Fruit fly (Drosophila melanogaster) whole organism, embryonic: Measurements from ENCODE around the gene CG11168.

Experiments
- Abd-B ChIP-seq: fragments of 200-800 bp; sonication (Bioruptor generic); optimal IDR thresholded peaks from 2 replicates; lab custom pipeline; 2018; ENCODE audit warnings: missing biosample characterization, mild to moderate bottlenecking, missing genetic modification characterization, moderate library complexity
- Ada2b ChIP-seq: fragments of 200-800 bp; sonication (Bioruptor generic); IDR thresholded peaks from 2 replicates; pipeline ENCODE4 v1.3.6; 2022; ENCODE audit warnings: missing biosample characterization, missing genetic modification characterization
- B-H2 ChIP-seq: fragments of 200-800 bp; sonication (Bioruptor generic); optimal IDR thresholded peaks from 2 replicates; lab custom pipeline; 2018; ENCODE audit warnings: missing biosample characterization, mild to moderate bottlenecking, missing genetic modification characterization
- Bgb ChIP-seq: fragments of 200-800 bp; sonication (Bioruptor generic); IDR thresholded peaks from 2 replicates; pipeline ENCODE4 v1.3.6; 2022; ENCODE audit warnings: missing biosample characterization, missing genetic modification characterization; ENCODE audit not compliant: partially characterized antibody
- BtbVII ChIP-seq: fragments of 200-800 bp; sonication (Bioruptor generic); optimal IDR thresholded peaks from 3 replicates; lab custom pipeline; 2017; ENCODE audit warnings: missing biosample characterization, mild to moderate bottlenecking, missing genetic modification characterization
- C15 ChIP-seq: fragments of 200-800 bp; sonication (Bioruptor generic); IDR thresholded peaks from 3 replicates; pipeline ENCODE4 v1.3.6; 2022; ENCODE audit warnings: missing biosample characterization, missing genetic modification characterization
- CG10462 ChIP-seq: fragments of 200-800 bp; sonication (Bioruptor generic); optimal IDR thresholded peaks from 2 replicates; lab custom pipeline; 2016; ENCODE audit warnings: missing biosample characterization, missing genetic modification characterization
- CG10979 ChIP-seq: fragments of 200-800 bp; sonication (Bioruptor generic); optimal IDR thresholded peaks from 2 replicates; lab custom pipeline; 2018; ENCODE audit warnings: missing biosample characterization, mild to moderate bottlenecking, missing genetic modification characterization, moderate library complexity
- CG14050 ChIP-seq: fragments of 200-800 bp; sonication (Bioruptor generic); IDR thresholded peaks from 3 replicates; pipeline ENCODE4 v1.3.6; 2022; ENCODE audit warnings: missing biosample characterization, missing genetic modification characterization
- CG15514 ChIP-seq: fragments of 200-800 bp; sonication (Bioruptor generic); optimal IDR thresholded peaks from 3 replicates; lab custom pipeline; 2017; ENCODE audit warnings: missing biosample characterization, missing genetic modification characterization, mild to moderate bottlenecking, moderate library complexity, missing genetic modification reagents
- CG17328 ChIP-seq: fragments of 200-800 bp; sonication (Bioruptor generic); IDR thresholded peaks from 2 replicates; pipeline ENCODE4 v1.3.6; 2022; ENCODE audit warnings: missing biosample characterization, missing genetic modification characterization
- CG1832 ChIP-seq: fragments of 200-800 bp; sonication (Bioruptor generic); optimal IDR thresholded peaks from 2 replicates; lab custom pipeline; 2017; ENCODE audit warnings: missing biosample characterization, mild to moderate bottlenecking, missing genetic modification characterization, inconsistent platforms
- CG18599 ChIP-seq: fragments of 200-800 bp; sonication (Bioruptor generic); optimal IDR thresholded peaks from 3 replicates; lab custom pipeline; 2017; ENCODE audit warnings: missing biosample characterization, missing genetic modification characterization, mild to moderate bottlenecking, moderate library complexity, missing genetic modification reagents
- CG18619 ChIP-seq: fragments of 200-800 bp; sonication (Bioruptor generic); optimal IDR thresholded peaks from 3 replicates; lab custom pipeline; 2017; ENCODE audit warnings: missing biosample characterization, mild to moderate bottlenecking, missing genetic modification characterization
- CG2129 ChIP-seq: fragments of 200-800 bp; sonication (Bioruptor generic); IDR thresholded peaks from 2 replicates; pipeline ENCODE4 v1.3.6; 2022; ENCODE audit warnings: missing biosample characterization, missing genetic modification characterization; ENCODE audit not compliant: partially characterized antibody
- CG2712 ChIP-seq: fragments of 200-800 bp; optimal IDR thresholded peaks from 3 replicates; lab custom pipeline; 2019; ENCODE audit warnings: missing biosample characterization, mild to moderate bottlenecking, missing genetic modification characterization, moderate library complexity
- CG33557 ChIP-seq: fragments of 200-800 bp; sonication (Bioruptor generic); optimal IDR thresholded peaks from 2 replicates; lab custom pipeline; 2019; ENCODE audit warnings: missing biosample characterization, mild to moderate bottlenecking, missing genetic modification characterization, moderate library complexity
- CG3726 ChIP-seq: fragments of 200-800 bp; sonication (Bioruptor generic); IDR thresholded peaks from 3 replicates; pipeline ENCODE4, ENCODE4 v1.3.6; 2022; ENCODE audit warnings: missing biosample characterization, missing genetic modification characterization
- CG3838 ChIP-seq: fragments of 200-800 bp; sonication (Bioruptor generic); optimal IDR thresholded peaks from 3 replicates; lab custom pipeline; 2016; ENCODE audit warnings: missing biosample characterization, missing genetic modification characterization
- CG5180 ChIP-seq: fragments of 200-800 bp; sonication (Bioruptor generic); optimal IDR thresholded peaks from 3 replicates; lab custom pipeline; 2017; ENCODE audit warnings: missing biosample characterization, missing genetic modification characterization, mild to moderate bottlenecking, moderate library complexity, missing genetic modification reagents
- CG5245 ChIP-seq: fragments of 200-800 bp; sonication (Bioruptor generic); optimal IDR thresholded peaks from 3 replicates; lab custom pipeline; 2016; ENCODE audit warnings: missing biosample characterization, missing genetic modification characterization
- CG7987 ChIP-seq: fragments of 200-800 bp; sonication (Bioruptor generic); optimal IDR thresholded peaks from 2 replicates; lab custom pipeline; 2018; ENCODE audit warnings: missing biosample characterization, mild to moderate bottlenecking, missing genetic modification characterization, moderate library complexity
- CG9609 ChIP-seq: fragments of 200-800 bp; sonication (Bioruptor generic); optimal IDR thresholded peaks from 3 replicates; lab custom pipeline; 2016; ENCODE audit warnings: missing biosample characterization, missing genetic modification characterization
- CG9817 ChIP-seq: fragments of 200-800 bp; sonication (Bioruptor generic); optimal IDR thresholded peaks from 2 replicates; lab custom pipeline; 2018; ENCODE audit warnings: missing biosample characterization, mild to moderate bottlenecking, missing genetic modification characterization, moderate library complexity
- GATAe ChIP-seq: fragments of 200-800 bp; sonication (Bioruptor generic); conservative IDR thresholded peaks from 2 replicates; pipeline ENCODE4 v1.3.6; 2022; ENCODE audit warnings: missing biosample characterization, missing genetic modification characterization
- HLH54F ChIP-seq: fragments of 200-800 bp; sonication (Bioruptor generic); optimal IDR thresholded peaks from 3 replicates; lab custom pipeline; 2016; ENCODE audit warnings: missing biosample characterization, missing genetic modification characterization
- Meics ChIP-seq: fragments of 200-800 bp; sonication (Bioruptor generic); optimal IDR thresholded peaks from 2 replicates; lab custom pipeline; 2017; ENCODE audit warnings: missing biosample characterization, mild to moderate bottlenecking, missing genetic modification characterization
- Myb ChIP-seq: fragments of 200-800 bp; sonication (Bioruptor generic); optimal IDR thresholded peaks from 2 replicates; lab custom pipeline; 2016; ENCODE audit warnings: missing biosample characterization, missing genetic modification characterization
- NC2β ChIP-seq: fragments of 200-800 bp; sonication (Bioruptor generic); optimal IDR thresholded peaks from 2 replicates; lab custom pipeline; 2016; ENCODE audit warnings: missing biosample characterization, missing genetic modification characterization
- Oli ChIP-seq: fragments of 200-800 bp; sonication (Bioruptor generic); optimal IDR thresholded peaks from 2 replicates; lab custom pipeline; 2018; ENCODE audit warnings: missing biosample characterization, mild to moderate bottlenecking, missing genetic modification characterization, moderate library complexity
- Ptx1 ChIP-seq: fragments of 200-800 bp; sonication (Bioruptor generic); IDR thresholded peaks from 2 replicates; pipeline ENCODE4 v1.3.6; 2022; ENCODE audit warnings: missing biosample characterization, missing genetic modification characterization
- Scr ChIP-seq: fragments of 200-800 bp; sonication (Bioruptor generic); IDR thresholded peaks from 2 replicates; pipeline ENCODE4 v1.3.6; 2022; ENCODE audit warnings: missing biosample characterization, missing genetic modification characterization; ENCODE audit not compliant: partially characterized antibody
- Trl ChIP-seq, 3 experiments: fragments of >200 bp in 2 of 3; fragments of 200-800 bp in 1 of 3; sonication (Bioruptor generic) in 1 of 3; optimal IDR thresholded peaks; 2 replicates in 1 of 3; 3 replicates in 2 of 3; lab custom pipeline; 2016 to 2017; ENCODE audit warnings: missing biosample characterization in 1 of 3, missing genetic modification characterization in 1 of 3
- al ChIP-seq: fragments of 200-800 bp; sonication (Bioruptor generic); IDR thresholded peaks from 2 replicates; pipeline ENCODE4 v1.3.6; 2022; ENCODE audit warnings: missing biosample characterization, missing genetic modification characterization
- dimm ChIP-seq: fragments of 200-800 bp; sonication (Bioruptor generic); IDR thresholded peaks from 2 replicates; pipeline ENCODE4 v1.3.6; 2022; ENCODE audit warnings: missing biosample characterization, missing genetic modification characterization
- dmrt99B ChIP-seq: fragments of 200-800 bp; sonication (Bioruptor generic); optimal IDR thresholded peaks from 2 replicates; lab custom pipeline; 2018; ENCODE audit warnings: missing biosample characterization, mild to moderate bottlenecking, missing genetic modification characterization, moderate library complexity
- ems ChIP-seq: fragments of 200-800 bp; sonication (Bioruptor generic); optimal IDR thresholded peaks from 3 replicates; lab custom pipeline; 2016; ENCODE audit warnings: missing biosample characterization, missing genetic modification characterization
- gfzf ChIP-seq: fragments of 200-800 bp; sonication (Bioruptor generic); optimal IDR thresholded peaks from 2 replicates; lab custom pipeline; 2016; ENCODE audit warnings: missing biosample characterization, mild to moderate bottlenecking, missing genetic modification characterization, moderate library complexity
- grau ChIP-seq: fragments of 200-800 bp; optimal IDR thresholded peaks from 3 replicates; lab custom pipeline; 2019; ENCODE audit warnings: missing biosample characterization, mild to moderate bottlenecking, missing genetic modification characterization, moderate library complexity
- kay ChIP-seq: fragments of 200-800 bp; sonication (Bioruptor generic); optimal IDR thresholded peaks from 2 replicates; lab custom pipeline; 2016; ENCODE audit warnings: missing biosample characterization, missing genetic modification characterization
- lilli ChIP-seq: fragments of 200-800 bp; sonication (Bioruptor generic); optimal IDR thresholded peaks from 3 replicates; lab custom pipeline; 2016; ENCODE audit warnings: missing biosample characterization, missing genetic modification characterization
- luna ChIP-seq: fragments of 200-800 bp; sonication (Bioruptor generic); optimal IDR thresholded peaks from 2 replicates; lab custom pipeline; 2016; ENCODE audit warnings: missing biosample characterization, missing genetic modification characterization
- pan ChIP-seq, 4 experiments: fragments of >200 bp in 3 of 4; fragments of 200-800 bp in 1 of 4; sonication (Bioruptor generic) in 1 of 4; optimal IDR thresholded peaks in 3 of 4; IDR thresholded peaks in 1 of 4; 2 replicates each; pipeline versions ENCODE4 v1.3.6 to Lab custom; 2017 to 2022; ENCODE audit warnings: missing biosample characterization in 2 of 4, missing genetic modification characterization in 2 of 4, mixed read lengths in 1 of 4
- prd ChIP-seq, 3 experiments: fragments of >200 bp in 2 of 3; fragments of 200-800 bp in 1 of 3; sonication (Bioruptor generic) in 1 of 3; optimal IDR thresholded peaks in 2 of 3; IDR thresholded peaks in 1 of 3; 2 replicates in 2 of 3; 3 replicates in 1 of 3; pipeline versions ENCODE4 v1.3.6 to Lab custom; 2017 to 2022; ENCODE audit warnings: missing biosample characterization in 1 of 3, missing genetic modification characterization in 1 of 3
- repo ChIP-seq: fragments of 200-800 bp; sonication (Bioruptor generic); optimal IDR thresholded peaks from 2 replicates; lab custom pipeline; 2016; ENCODE audit warnings: missing biosample characterization, missing genetic modification characterization
- sna ChIP-seq: fragments of 200-800 bp; sonication (Bioruptor generic); IDR thresholded peaks from 2 replicates; pipeline ENCODE4 v1.3.6; 2022; ENCODE audit warnings: missing biosample characterization, missing genetic modification characterization; ENCODE audit not compliant: partially characterized antibody

Gene CG11168

DNA sequence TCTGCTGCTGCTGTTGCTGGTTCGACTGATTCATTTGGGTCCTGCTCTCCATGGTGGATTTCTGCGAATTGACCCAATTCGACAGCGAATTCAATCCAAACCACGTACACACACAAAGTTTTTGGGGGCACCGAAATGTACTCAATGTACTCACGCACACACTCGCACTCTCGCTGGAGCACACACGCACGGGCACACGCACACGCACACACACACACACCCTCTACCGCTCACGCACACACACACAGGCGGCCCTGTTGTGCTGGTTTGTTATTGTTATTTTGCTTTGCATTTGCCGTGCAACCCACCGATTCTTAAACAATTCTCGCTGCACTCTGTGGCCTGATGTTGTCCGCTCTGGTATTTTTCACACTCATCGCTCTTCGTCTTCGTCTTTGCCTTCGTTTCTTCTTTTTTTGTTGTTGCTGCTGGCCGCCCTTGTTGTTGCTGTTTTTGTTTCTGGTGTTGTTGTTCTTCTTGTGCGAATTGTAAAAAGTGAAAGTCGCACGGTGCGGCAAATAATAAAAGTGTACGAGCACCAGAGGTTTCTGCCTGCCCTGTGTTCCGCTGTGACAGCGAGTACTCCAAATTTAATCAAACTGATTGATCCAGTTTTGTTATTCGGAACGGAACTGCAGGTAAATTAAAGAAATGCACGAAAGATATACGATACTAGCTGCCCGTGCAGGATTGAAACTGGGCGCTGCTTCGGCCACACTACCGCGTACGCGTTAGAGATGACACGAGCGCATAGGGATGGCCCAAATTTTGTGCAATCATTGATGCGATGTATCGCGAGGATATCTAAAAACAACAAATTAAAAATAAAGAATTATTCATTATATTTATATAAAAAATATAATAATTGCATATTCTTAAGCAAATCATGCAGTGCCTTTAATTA lies 41.7 kb upstream of the CG11168 start, which contains the start of gene CG3744 (continued):
- peak; percentile 79 for TF ChIP-seq CG10462 (GFP tag; lab: Kevin White, UChicago)
- TF ChIP-seq NC2β: peak; percentile 35
- TF ChIP-seq CG18619 (GFP tag; lab: Kevin White, UChicago): peak; percentile 90
- TF ChIP-seq repo: peak; percentile 54
- peak; percentile 93 for TF ChIP-seq CG18599 (GFP tag; lab: Kevin White, UChicago)
- TF ChIP-seq dimm: peak; percentile 87
- TF ChIP-seq Scr: peak; percentile 97
- TF ChIP-seq B-H2 (GFP tag; lab: Kevin White, UChicago): peak; percentile 95
- TF ChIP-seq BtbVII (GFP tag; lab: Kevin White, UChicago): peak; percentile 77
- TF ChIP-seq Bgb: peak; percentile 95
- TF ChIP-seq Abd-B: peak; percentile 85
- TF ChIP-seq CG33557 (GFP tag; lab: Kevin White, UChicago): peak; percentile 78
- TF ChIP-seq sna: peak; percentile 93
- peak; percentile 95 for TF ChIP-seq CG9817 (tag; lab: Kevin White, UChicago)
- peak; percentile 88 for TF ChIP-seq C15 (GFP tag; lab: Robert Waterston, UW)
- TF ChIP-seq CG9609 (GFP tag; lab: Kevin White, UChicago): peak; percentile 77
- peak; percentile 93 for TF ChIP-seq CG17328 (GFP tag; lab: Robert Waterston, UW)
- peak; percentile 52 for TF ChIP-seq CG7987 (GFP tag; lab: Kevin White, UChicago)
- peak; percentile 95 for TF ChIP-seq Ptx1
- peak; percentile 82 for TF ChIP-seq HLH54F (GFP tag; lab: Kevin White, UChicago)
- TF ChIP-seq CG15514: peak; percentile 88
- TF ChIP-seq lilli (GFP tag; lab: Kevin White, UChicago): peak; percentile 88
- peak; percentile 77 for TF ChIP-seq GATAe (GFP tag; lab: Robert Waterston, UW)
- peak; percentile 94 for TF ChIP-seq CG2129 (GFP tag; lab: Robert Waterston, UW)
- peak; percentile 93 for TF ChIP-seq Ada2b (GFP tag; lab: Robert Waterston, UW)
- peak; percentile 84 for TF ChIP-seq CG10979
- peak; percentile 84 for TF ChIP-seq CG3726 (GFP tag; lab: Robert Waterston, UW)
- TF ChIP-seq luna (GFP tag; lab: Kevin White, UChicago): peak; percentile 37
- peak; percentile 92 for TF ChIP-seq grau (tag; lab: Kevin White, UChicago)
- peak in 1 of 2 experiments; percentile 57 for TF ChIP-seq Trl (optimal IDR thresholded peaks at IDR 0.05; lab: Kevin White, UChicago)
- peak; percentile 68 for TF ChIP-seq Trl (GFP tag; optimal IDR thresholded peaks at IDR 0.05; lab: Kevin White, UChicago)
- TF ChIP-seq prd (optimal IDR thresholded peaks at IDR 0.05; lab: Kevin White, UChicago): no peak
- peak; percentile 96 for TF ChIP-seq prd (GFP tag; IDR thresholded peaks at IDR 0.05; lab: Robert Waterston, UW)
- peak; percentile 47 for TF ChIP-seq Myb
- TF ChIP-seq CG5245 (GFP tag; lab: Kevin White, UChicago): peak; percentile 82
- TF ChIP-seq gfzf (GFP tag; lab: Kevin White, UChicago): peak; percentile 79
- peak; percentile 84 for TF ChIP-seq Oli (tag; lab: Kevin White, UChicago)
- peak; percentile 69 for TF ChIP-seq kay (GFP tag; lab: Kevin White, UChicago)
- no peak for TF ChIP-seq CG1832 (GFP tag; lab: Kevin White, UChicago)
- TF ChIP-seq dmrt99B (tag; lab: Kevin White, UChicago): peak; percentile 85
- peak; percentile 94 for TF ChIP-seq al (GFP tag; lab: Robert Waterston, UW)
- no peak for TF ChIP-seq pan (optimal IDR thresholded peaks at IDR 0.05; lab: Kevin White, UChicago)
- TF ChIP-seq pan (GFP tag; optimal IDR thresholded peaks at IDR 0.05 in 1 of 2, IDR thresholded peaks at IDR 0.05 in 1 of 2): peak in 1 of 2 experiments; percentile 95
- TF ChIP-seq CG14050: peak; percentile 86
- peak; percentile 68 for TF ChIP-seq CG3838 (GFP tag; lab: Kevin White, UChicago)
- TF ChIP-seq Meics: peak; percentile 93
- TF ChIP-seq CG2712 (tag; lab: Kevin White, UChicago): peak; percentile 94
- TF ChIP-seq CG5180: no peak
- peak; percentile 85 for TF ChIP-seq ems (GFP tag; lab: Kevin White, UChicago)
